Worm (Caenorhabditis elegans) whole organism, late embryonic: ENCODE results near the gene grl-19.

Source experiments
- ceh-2 ChIP-seq: sonication (generic microtip); optimal IDR thresholded peaks from 2 replicates; lab custom pipeline; 2016; ENCODE audit warnings: missing genotype, missing genetic modification characterization, missing compliant biosample characterization
- dve-1 ChIP-seq: sonication (generic microtip); optimal IDR thresholded peaks from 2 replicates; lab custom pipeline; 2017; ENCODE audit warnings: antibody characterized with exemption, mild to moderate bottlenecking, missing genetic modification characterization, missing compliant biosample characterization
- fax-1 ChIP-seq: sonication (generic microtip); optimal IDR thresholded peaks from 2 replicates; lab custom pipeline; 2016; ENCODE audit warnings: missing genotype, missing genetic modification characterization, missing compliant biosample characterization
- sox-2 ChIP-seq: fragments of 200-800 bp; sonication (Bioruptor generic); IDR thresholded peaks from 2 replicates; pipeline ENCODE4 v1.3.6; 2022; ENCODE audit warnings: missing genetic modification reagents, missing genetic modification characterization, missing compliant biosample characterization
- sox-4 ChIP-seq: sonication (generic microtip); optimal IDR thresholded peaks from 2 replicates; lab custom pipeline; 2017; ENCODE audit warnings: mild to moderate bottlenecking, missing genetic modification characterization, inconsistent platforms, missing compliant biosample characterization

DNA sequence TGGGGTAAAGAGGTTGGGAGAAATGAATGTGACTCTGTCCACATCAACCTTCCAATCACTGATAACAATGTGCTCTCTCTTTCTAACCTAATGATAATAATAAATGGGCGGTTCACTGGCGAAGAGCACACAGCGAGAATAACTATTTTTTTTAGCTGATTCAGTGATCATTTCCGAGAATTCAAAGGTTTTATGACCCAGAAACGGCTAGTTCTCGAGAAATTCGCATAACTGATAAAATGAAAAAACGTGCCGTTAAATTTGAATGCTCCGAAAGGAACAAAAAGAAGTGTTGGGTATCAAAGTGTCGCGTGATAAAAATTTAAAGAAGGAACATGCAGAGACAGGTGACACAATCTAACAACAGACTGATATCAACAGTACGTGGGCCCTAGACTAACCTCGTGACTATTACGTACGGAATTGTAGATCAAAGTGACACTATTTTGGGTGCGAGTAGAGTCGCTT is 43.4 kb upstream of the grl-19 start:
- TF ChIP-seq fax-1, result no peak
- TF ChIP-seq sox-2, result no peak
- no peak for TF ChIP-seq sox-4 (tag; lab: Kevin White, UChicago)
- TF ChIP-seq ceh-2 (tag; lab: Kevin White, UChicago), result no peak
- TF ChIP-seq dve-1 (tag; lab: Kevin White, UChicago), result no peak
